Fruit fly (Drosophila melanogaster) whole organism, embryonic: ENCODE data around the gene Irc.
A peak's percentile ranks its signal among the peaks of the same experiment; 100 is the strongest.

Source experiments
- B-H1 ChIP-seq: fragments of 200-800 bp; sonication (Bioruptor generic); IDR thresholded peaks from 3 replicates; pipeline ENCODE4 v1.3.6; 2022; ENCODE audit warnings: missing biosample characterization, missing genetic modification characterization
- CG10321 ChIP-seq: fragments of 200-800 bp; sonication (Bioruptor generic); IDR thresholded peaks from 2 replicates; pipeline ENCODE4 v1.3.6; 2022; ENCODE audit warnings: missing biosample characterization, missing genetic modification characterization
- CG11504 ChIP-seq: fragments of 200-800 bp; sonication (Bioruptor generic); optimal IDR thresholded peaks from 3 replicates; lab custom pipeline; 2019; ENCODE audit warnings: missing biosample characterization, mild to moderate bottlenecking, missing genetic modification characterization, moderate library complexity
- CG12942 ChIP-seq: fragments of 200-800 bp; sonication (Bioruptor generic); optimal IDR thresholded peaks from 3 replicates; lab custom pipeline; 2016; ENCODE audit warnings: missing biosample characterization, missing genetic modification characterization
- CG13296 ChIP-seq: fragments of 200-800 bp; sonication (Bioruptor generic); optimal IDR thresholded peaks from 3 replicates; lab custom pipeline; 2018; ENCODE audit warnings: missing biosample characterization, mild to moderate bottlenecking, missing genetic modification characterization
- CG15269 ChIP-seq: fragments of 200-800 bp; sonication (Bioruptor generic); optimal IDR thresholded peaks from 2 replicates; lab custom pipeline; 2018; ENCODE audit warnings: missing biosample characterization, mild to moderate bottlenecking, missing genetic modification characterization, moderate library complexity
- CG16813 ChIP-seq: fragments of 200-800 bp; sonication (Bioruptor generic); IDR thresholded peaks from 3 replicates; pipeline ENCODE4 v1.3.6; 2022; ENCODE audit warnings: missing biosample characterization, missing genetic modification characterization; ENCODE audit not compliant: partially characterized antibody
- CG17359 ChIP-seq: fragments of 200-800 bp; sonication (Bioruptor generic); optimal IDR thresholded peaks from 3 replicates; lab custom pipeline; 2018; ENCODE audit warnings: missing biosample characterization, mild to moderate bottlenecking, missing genetic modification characterization, moderate library complexity
- CG1792 ChIP-seq: fragments of 200-800 bp; sonication (Bioruptor generic); optimal IDR thresholded peaks from 2 replicates; lab custom pipeline; 2016; ENCODE audit warnings: missing biosample characterization, missing genetic modification characterization
- CG18764 ChIP-seq: fragments of 200-800 bp; sonication (Bioruptor generic); optimal IDR thresholded peaks from 3 replicates; lab custom pipeline; 2016; ENCODE audit warnings: missing biosample characterization, missing genetic modification characterization
- CG2875 ChIP-seq: fragments of 200-800 bp; sonication (Bioruptor generic); optimal IDR thresholded peaks from 2 replicates; lab custom pipeline; 2017; ENCODE audit warnings: missing biosample characterization, mild to moderate bottlenecking, missing genetic modification characterization, missing genetic modification reagents
- CG32767 ChIP-seq: fragments of 200-800 bp; sonication (Bioruptor generic); IDR thresholded peaks from 2 replicates; pipeline ENCODE4 v1.3.6; 2022; ENCODE audit warnings: missing biosample characterization, missing genetic modification characterization
- CG34422 ChIP-seq: fragments of 200-800 bp; sonication (Bioruptor generic); IDR thresholded peaks from 3 replicates; pipeline ENCODE4 v1.3.6; 2022; ENCODE audit warnings: missing biosample characterization, missing genetic modification characterization
- CG3847 ChIP-seq: fragments of 200-800 bp; sonication (Bioruptor generic); IDR thresholded peaks from 2 replicates; pipeline ENCODE4 v1.3.6; 2022; ENCODE audit warnings: missing biosample characterization, missing genetic modification characterization
- CG3995 ChIP-seq: fragments of 200-800 bp; sonication (Bioruptor generic); optimal IDR thresholded peaks from 3 replicates; lab custom pipeline; 2016; ENCODE audit warnings: missing biosample characterization, missing genetic modification characterization
- CG6254 ChIP-seq: fragments of 200-800 bp; sonication (Bioruptor generic); optimal IDR thresholded peaks from 3 replicates; lab custom pipeline; 2017; ENCODE audit warnings: mild to moderate bottlenecking, missing biosample characterization, missing genetic modification reagents, missing genetic modification characterization
- CG6683 ChIP-seq: fragments of 200-800 bp; sonication (Bioruptor generic); optimal IDR thresholded peaks from 2 replicates; lab custom pipeline; 2017; ENCODE audit warnings: missing biosample characterization, mild to moderate bottlenecking, missing genetic modification characterization, missing genetic modification reagents
- CG7372 ChIP-seq: fragments of 200-800 bp; sonication (Bioruptor generic); IDR thresholded peaks from 2 replicates; pipeline ENCODE4 v1.3.6; 2022; ENCODE audit warnings: missing biosample characterization, missing genetic modification characterization
- CG9437 ChIP-seq: fragments of 200-800 bp; sonication (Bioruptor generic); optimal IDR thresholded peaks from 2 replicates; lab custom pipeline; 2018; ENCODE audit warnings: missing biosample characterization, mild to moderate bottlenecking, missing genetic modification characterization
- CG9609 ChIP-seq: fragments of 200-800 bp; sonication (Bioruptor generic); optimal IDR thresholded peaks from 3 replicates; lab custom pipeline; 2016; ENCODE audit warnings: missing biosample characterization, missing genetic modification characterization
- CTCF ChIP-seq: fragments of 200-800 bp; sonication (Bioruptor generic); optimal IDR thresholded peaks from 2 replicates; lab custom pipeline; 2017; ENCODE audit warnings: missing biosample characterization, mild to moderate bottlenecking, missing genetic modification characterization, moderate library complexity
- D ChIP-seq, 2 experiments: fragments of 200-800 bp in 1 of 2; fragments of >200 bp in 1 of 2; sonication (Bioruptor generic) in 1 of 2; optimal IDR thresholded peaks; 2 replicates in 1 of 2; 3 replicates in 1 of 2; lab custom pipeline; 2017; ENCODE audit warnings: mild to moderate bottlenecking in 1 of 2, missing biosample characterization in 1 of 2, missing genetic modification characterization in 1 of 2, missing genetic modification reagents in 1 of 2
- D19B ChIP-seq: fragments of 200-800 bp; sonication (Bioruptor generic); optimal IDR thresholded peaks from 2 replicates; lab custom pipeline; 2017; ENCODE audit warnings: missing biosample characterization, mild to moderate bottlenecking, missing genetic modification characterization
- Dad ChIP-seq: fragments of 200-800 bp; sonication (Bioruptor generic); optimal IDR thresholded peaks from 3 replicates; lab custom pipeline; 2016; ENCODE audit warnings: missing biosample characterization, missing genetic modification characterization
- Dip2 ChIP-seq: fragments of 200-800 bp; sonication (Bioruptor generic); IDR thresholded peaks from 2 replicates; pipeline ENCODE4 v1.3.6; 2022; ENCODE audit warnings: missing biosample characterization, missing genetic modification characterization
- Ets97D ChIP-seq: fragments of 200-800 bp; sonication (Bioruptor generic); optimal IDR thresholded peaks from 3 replicates; lab custom pipeline; 2016; ENCODE audit warnings: missing biosample characterization, missing genetic modification characterization
- H2.0 ChIP-seq: fragments of 200-800 bp; sonication (Bioruptor generic); IDR thresholded peaks from 2 replicates; pipeline ENCODE4 v1.3.6; 2022; ENCODE audit warnings: missing biosample characterization, missing genetic modification characterization
- HmgD ChIP-seq: fragments of 200-800 bp; sonication (Bioruptor generic); optimal IDR thresholded peaks from 3 replicates; lab custom pipeline; 2016; ENCODE audit warnings: missing biosample characterization, missing genetic modification characterization
- MESR4 ChIP-seq: fragments of 200-800 bp; sonication (Bioruptor generic); optimal IDR thresholded peaks from 2 replicates; lab custom pipeline; 2018; ENCODE audit warnings: missing biosample characterization, mild to moderate bottlenecking, missing genetic modification characterization, moderate library complexity
- Mad ChIP-seq: fragments of 200-800 bp; sonication (Bioruptor generic); optimal IDR thresholded peaks from 2 replicates; lab custom pipeline; 2016; ENCODE audit warnings: missing biosample characterization, missing genetic modification characterization
- Optix ChIP-seq: fragments of 200-800 bp; sonication (Bioruptor generic); IDR thresholded peaks from 3 replicates; pipeline ENCODE4 v1.3.6; 2022; ENCODE audit warnings: missing biosample characterization, missing genetic modification characterization
- ab ChIP-seq: fragments of 200-800 bp; sonication (Bioruptor generic); optimal IDR thresholded peaks from 2 replicates; lab custom pipeline; 2016; ENCODE audit warnings: missing biosample characterization, missing genetic modification characterization
- dysf ChIP-seq: fragments of 200-800 bp; sonication (Bioruptor generic); IDR thresholded peaks from 3 replicates; pipeline ENCODE4 v1.3.6; 2022; ENCODE audit warnings: missing biosample characterization, missing genetic modification characterization
- gfzf ChIP-seq: fragments of 200-800 bp; sonication (Bioruptor generic); optimal IDR thresholded peaks from 2 replicates; lab custom pipeline; 2016; ENCODE audit warnings: missing biosample characterization, mild to moderate bottlenecking, missing genetic modification characterization, moderate library complexity
- gro ChIP-seq: fragments of 200-800 bp; sonication (Bioruptor generic); optimal IDR thresholded peaks from 2 replicates; lab custom pipeline; 2016; ENCODE audit warnings: missing biosample characterization, missing genetic modification characterization
- kah ChIP-seq: fragments of 200-800 bp; sonication (Bioruptor generic); optimal IDR thresholded peaks from 2 replicates; lab custom pipeline; 2018; ENCODE audit warnings: missing biosample characterization, mild to moderate bottlenecking, missing genetic modification characterization
- pho ChIP-seq: fragments of 200-800 bp; sonication (Bioruptor generic); optimal IDR thresholded peaks from 2 replicates; lab custom pipeline; 2016; ENCODE audit warnings: missing biosample characterization, missing genetic modification characterization
- pzg ChIP-seq: fragments of 200-800 bp; sonication (Bioruptor generic); optimal IDR thresholded peaks from 3 replicates; lab custom pipeline; 2018; ENCODE audit warnings: missing biosample characterization, mild to moderate bottlenecking, missing genetic modification characterization, moderate library complexity
- rib ChIP-seq: fragments of 200-800 bp; sonication (Bioruptor generic); IDR thresholded peaks from 2 replicates; pipeline ENCODE4 v1.3.6; 2022; ENCODE audit warnings: missing biosample characterization, missing genetic modification characterization
- slbo ChIP-seq: fragments of 200-800 bp; sonication (Bioruptor generic); IDR thresholded peaks from 2 replicates; pipeline ENCODE4 v1.3.6; 2022; ENCODE audit warnings: missing biosample characterization, missing genetic modification characterization
- slou ChIP-seq: fragments of 200-800 bp; sonication (Bioruptor generic); optimal IDR thresholded peaks from 3 replicates; lab custom pipeline; 2016; ENCODE audit warnings: missing biosample characterization, missing genetic modification characterization
- stc ChIP-seq: fragments of 200-800 bp; sonication (Bioruptor generic); IDR thresholded peaks from 2 replicates; pipeline ENCODE4 v1.3.6; 2022; ENCODE audit warnings: missing biosample characterization, missing genetic modification characterization
- stwl ChIP-seq: fragments of 200-800 bp; sonication (Bioruptor generic); optimal IDR thresholded peaks from 3 replicates; lab custom pipeline; 2018; ENCODE audit warnings: missing biosample characterization, mild to moderate bottlenecking, missing genetic modification characterization, moderate library complexity
- tgo ChIP-seq: fragments of 200-800 bp; sonication (Bioruptor generic); IDR thresholded peaks from 3 replicates; pipeline ENCODE4 v1.3.6; 2022; ENCODE audit warnings: missing biosample characterization, missing genetic modification characterization
- tna ChIP-seq: fragments of 200-800 bp; sonication (Bioruptor generic); IDR thresholded peaks from 2 replicates; pipeline ENCODE4 v1.3.6; 2022; ENCODE audit warnings: missing biosample characterization, missing genetic modification characterization; ENCODE audit not compliant: partially characterized antibody
- tup ChIP-seq: fragments of 200-800 bp; sonication (Bioruptor generic); optimal IDR thresholded peaks from 2 replicates; lab custom pipeline; 2016; ENCODE audit warnings: missing biosample characterization, mild to moderate bottlenecking, missing genetic modification characterization, moderate library complexity
- yki ChIP-seq: fragments of >200 bp; optimal IDR thresholded peaks from 3 replicates; lab custom pipeline; 2018
- z ChIP-seq: fragments of 200-800 bp; sonication (Bioruptor generic); IDR thresholded peaks from 3 replicates; pipeline ENCODE4 v1.3.6; 2022; ENCODE audit warnings: missing biosample characterization, missing genetic modification characterization
- zfh1 ChIP-seq: fragments of 200-800 bp; sonication (Bioruptor generic); IDR thresholded peaks from 3 replicates; pipeline ENCODE4 v1.3.6; 2022; ENCODE audit warnings: missing biosample characterization, missing genetic modification characterization

Irc gene

DNA sequence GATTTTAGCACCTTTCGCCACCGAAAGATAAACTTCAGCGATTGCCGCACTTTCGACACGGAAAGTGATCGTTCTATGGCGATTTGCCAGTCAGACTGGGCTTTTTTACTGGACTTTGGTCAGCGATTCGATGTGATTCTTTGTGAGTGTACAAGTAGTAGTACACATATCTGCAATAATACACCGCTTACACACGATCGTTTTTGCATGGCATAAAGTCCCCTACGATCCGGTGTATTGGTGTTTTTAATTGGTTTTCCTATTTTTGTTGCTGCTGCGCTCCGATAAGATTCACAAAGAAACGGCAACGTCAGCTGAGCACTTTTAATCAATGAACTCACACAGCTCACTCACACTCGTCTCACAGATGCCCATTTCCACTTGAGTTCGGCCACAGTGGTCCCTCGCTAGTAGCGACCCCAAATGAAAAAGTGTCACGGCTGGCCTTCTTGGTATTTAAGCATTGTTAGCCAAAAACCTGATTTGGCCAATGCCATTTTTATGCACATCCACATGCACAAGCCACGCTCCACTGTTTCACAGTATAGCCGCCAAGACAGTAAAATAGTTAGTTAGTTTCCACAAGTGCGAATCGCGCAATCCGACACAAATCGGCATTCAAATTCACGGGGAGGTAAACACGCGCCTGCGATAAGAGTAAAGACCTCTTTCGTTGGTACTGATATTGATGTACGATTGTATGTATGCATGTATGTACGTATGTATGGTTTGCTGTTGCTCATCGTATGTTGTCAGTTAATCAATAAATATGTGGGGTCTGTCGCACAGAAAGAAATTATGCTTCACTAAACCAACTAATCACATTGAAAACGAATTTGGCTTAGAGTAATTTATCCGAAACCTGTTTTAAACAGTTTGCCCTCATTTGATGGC lies 16.2 kb upstream of the Irc start (continued):
- peak; percentile 25 for TF ChIP-seq CG6254
- peak; percentile 93 for TF ChIP-seq B-H1 (GFP tag; lab: Robert Waterston, UW)
- peak; percentile 51 for TF ChIP-seq slou (GFP tag; lab: Kevin White, UChicago)
- peak; percentile 91 for TF ChIP-seq CG6683 (GFP tag; lab: Kevin White, UChicago)
- TF ChIP-seq slbo: peak; percentile 99
- TF ChIP-seq CG10321 (GFP tag; lab: Robert Waterston, UW): peak; percentile 80
- TF ChIP-seq CG9437 (GFP tag; lab: Kevin White, UChicago): peak; percentile 79
- TF ChIP-seq z (GFP tag; lab: Robert Waterston, UW): peak; percentile 88
- TF ChIP-seq CG18764 (GFP tag; lab: Kevin White, UChicago): peak; percentile 66
- TF ChIP-seq CG17359: peak; percentile 83
- no peak for TF ChIP-seq tna (GFP tag; lab: Robert Waterston, UW)
- TF ChIP-seq zfh1 (GFP tag; lab: Robert Waterston, UW): peak; percentile 94
- peak; percentile 26 for TF ChIP-seq CTCF
- TF ChIP-seq CG16813 (GFP tag; lab: Robert Waterston, UW): no peak
- TF ChIP-seq D (optimal IDR thresholded peaks at IDR 0.05; lab: Kevin White, UChicago): no peak
- peak; percentile 45 for TF ChIP-seq D (GFP tag; optimal IDR thresholded peaks at IDR 0.05; lab: Kevin White, UChicago)
- TF ChIP-seq CG15269: peak; percentile 97
- TF ChIP-seq stwl (tag; lab: Kevin White, UChicago): no peak
- peak; percentile 82 for TF ChIP-seq CG11504 (tag; lab: Kevin White, UChicago)
- peak; percentile 96 for TF ChIP-seq H2.0
- peak; percentile 93 for TF ChIP-seq stc
- peak; percentile 92 for TF ChIP-seq CG9609 (GFP tag; lab: Kevin White, UChicago)
- TF ChIP-seq CG2875: peak; percentile 47
- TF ChIP-seq gfzf: peak; percentile 11
- peak; percentile 91 for TF ChIP-seq Mad (GFP tag; lab: Kevin White, UChicago)
- peak; percentile 93 for TF ChIP-seq tgo (GFP tag; lab: Robert Waterston, UW)
- TF ChIP-seq Dad: peak; percentile 91
- peak; percentile 96; the same call in 2 of the 3 replicates for TF ChIP-seq Optix (GFP tag; lab: Robert Waterston, UW)
- TF ChIP-seq CG13296 (GFP tag; lab: Kevin White, UChicago): peak; percentile 95
- peak; percentile 88 for TF ChIP-seq HmgD
- peak; percentile 95 for TF ChIP-seq pho (GFP tag; lab: Kevin White, UChicago)
- peak; percentile 93 for TF ChIP-seq CG32767 (GFP tag; lab: Robert Waterston, UW)
- peak; percentile 36 for TF ChIP-seq kah (GFP tag; lab: Kevin White, UChicago)
- peak; percentile 92 for TF ChIP-seq CG12942 (GFP tag; lab: Kevin White, UChicago)
- TF ChIP-seq pzg (GFP tag; lab: Kevin White, UChicago): peak; percentile 36
- peak; percentile 38 for TF ChIP-seq MESR4 (GFP tag; lab: Kevin White, UChicago)
- peak; percentile 96 for TF ChIP-seq gro (GFP tag; lab: Kevin White, UChicago)
- peak; percentile 97 for TF ChIP-seq dysf (GFP tag; lab: Robert Waterston, UW)
- TF ChIP-seq CG3995: peak; percentile 82
- TF ChIP-seq D19B (GFP tag; lab: Kevin White, UChicago): peak; percentile 85
- TF ChIP-seq CG1792 (GFP tag; lab: Kevin White, UChicago): peak; percentile 94
- TF ChIP-seq CG3847 (GFP tag; lab: Robert Waterston, UW): peak; percentile 98
- TF ChIP-seq Ets97D (GFP tag; lab: Kevin White, UChicago): peak; percentile 84
- peak; percentile 96 for TF ChIP-seq CG7372 (GFP tag; lab: Robert Waterston, UW)
- peak; percentile 88 for TF ChIP-seq tup (GFP tag; lab: Kevin White, UChicago)
- peak; percentile 91 for TF ChIP-seq ab
- TF ChIP-seq yki (lab: Kevin White, UChicago): no peak
- TF ChIP-seq CG34422 (GFP tag; lab: Robert Waterston, UW): peak; percentile 97
- TF ChIP-seq rib (GFP tag; lab: Robert Waterston, UW): peak; percentile 98
- peak; percentile 47; the same call in 1 of the 2 replicates for TF ChIP-seq Dip2 (GFP tag; lab: Robert Waterston, UW)
